Worm (Caenorhabditis elegans): ENCODE measurements around the gene R02F2.4.
A peak's percentile ranks its signal among the peaks of the same experiment; 100 is the strongest.

R02F2.4 gene

ce11 chrIII:5453290-5453689 lies 30.8 kb upstream of the R02F2.4 start, which contains the start of gene F48E8.4:
Gene F48E8.4 (plus strand): TSS chrIII:5453590.
- TF ChIP-seq sea-1 (GFP tag; conservative IDR thresholded peaks at IDR 0.05) (no peak), B0310.2 (tag; optimal IDR thresholded peaks at IDR 0.05) (no peak), ama-1 (optimal IDR thresholded peaks at IDR 0.05) (no peak), tbx-11 (GFP tag; IDR thresholded peaks at IDR 0.05) (no peak), aly-1 (tag; optimal IDR thresholded peaks at IDR 0.05) (no peak), F13C5.2 (tag; optimal IDR thresholded peaks at IDR 0.05) (no peak), flt-1 (GFP tag; IDR thresholded peaks at IDR 0.05) (no peak), ets-7 (tag; optimal IDR thresholded peaks at IDR 0.05) (no peak)

ce11 chrIII:5461079-5461478 lies 23.0 kb upstream of the R02F2.4 start, which contains the start of gene F48E8.3:
Gene F48E8.3 (plus strand): TSS chrIII:5461379.
- TF ChIP-seq ets-7 (tag; optimal IDR thresholded peaks at IDR 0.05): no peak

ce11 chrIII:5464077-5464476 lies 20.0 kb upstream of the R02F2.4 start, which contains the start of gene F48E8.2:
Gene F48E8.2 (plus strand): TSS chrIII:5464377.
- no peak for TF ChIP-seq hnd-1 (tag; optimal IDR thresholded peaks at IDR 0.05)
- no peak for TF ChIP-seq hmg-4 (GFP tag; optimal IDR thresholded peaks at IDR 0.05)
- TF ChIP-seq tra-4 (tag; optimal IDR thresholded peaks at IDR 0.05): no peak
- TF ChIP-seq ama-1 (optimal IDR thresholded peaks at IDR 0.05): no peak
- TF ChIP-seq aly-1 (tag; optimal IDR thresholded peaks at IDR 0.05): no peak
- no peak for TF ChIP-seq ceh-36 (tag; optimal IDR thresholded peaks at IDR 0.05)
- no peak for TF ChIP-seq hmbx-1 (tag; optimal IDR thresholded peaks at IDR 0.05)

DNA sequence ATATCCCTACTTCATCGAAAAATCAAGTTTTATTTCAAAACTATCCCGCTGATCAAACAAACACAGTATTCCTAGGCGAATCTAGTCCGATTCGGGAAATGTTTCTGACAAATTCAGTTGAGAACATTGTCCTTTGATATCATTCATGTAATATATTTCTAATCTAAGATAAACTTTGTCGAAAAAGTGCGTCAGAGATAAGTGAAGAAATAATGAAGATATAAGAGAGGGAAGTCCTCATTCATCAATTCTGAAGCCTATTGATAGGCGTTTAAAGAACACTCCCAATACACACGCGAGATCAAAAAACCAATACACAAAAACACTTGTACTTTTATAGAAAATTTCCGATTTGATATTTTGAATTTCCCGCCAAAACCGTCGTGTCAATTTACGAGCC lies 19.2 kb upstream of the R02F2.4 start:
- no peak for TF ChIP-seq tbx-37 (GFP tag; conservative IDR thresholded peaks at IDR 0.05)
- no peak for TF ChIP-seq hmbx-1 (tag; optimal IDR thresholded peaks at IDR 0.05)
- no peak for TF ChIP-seq ceh-36 (tag; optimal IDR thresholded peaks at IDR 0.05)
- no peak for TF ChIP-seq scrt-1 (GFP tag; IDR thresholded peaks at IDR 0.05)
- TF ChIP-seq pes-1 (GFP tag; IDR thresholded peaks at IDR 0.05): no peak
- TF ChIP-seq hmg-4 (GFP tag; optimal IDR thresholded peaks at IDR 0.05): no peak
- TF ChIP-seq ceh-13 (GFP tag; optimal IDR thresholded peaks at IDR 0.05): no peak
- no peak for TF ChIP-seq tbx-11 (GFP tag; IDR thresholded peaks at IDR 0.05)
- no peak for TF ChIP-seq hnd-1 (tag; optimal IDR thresholded peaks at IDR 0.05)
- TF ChIP-seq sea-1 (GFP tag; conservative IDR thresholded peaks at IDR 0.05): no peak
- no peak for TF ChIP-seq B0310.2 (tag; optimal IDR thresholded peaks at IDR 0.05)
- no peak for TF ChIP-seq F13C5.2 (tag; optimal IDR thresholded peaks at IDR 0.05)
- no peak for TF ChIP-seq aly-1 (tag; optimal IDR thresholded peaks at IDR 0.05)
- no peak for TF ChIP-seq ets-7 (tag; optimal IDR thresholded peaks at IDR 0.05)
- no peak for TF ChIP-seq flt-1 (GFP tag; IDR thresholded peaks at IDR 0.05)
- no peak for TF ChIP-seq ama-1 (optimal IDR thresholded peaks at IDR 0.05)
- no peak for TF ChIP-seq tra-4 (tag; optimal IDR thresholded peaks at IDR 0.05)

ce11 chrIII:5469090-5469489 lies 15.0 kb upstream of the R02F2.4 start:
- no peak for TF ChIP-seq hnd-1 (tag; optimal IDR thresholded peaks at IDR 0.05)
- no peak for TF ChIP-seq tbx-37 (GFP tag; conservative IDR thresholded peaks at IDR 0.05)
- TF ChIP-seq tbx-11 (GFP tag; IDR thresholded peaks at IDR 0.05): no peak
- no peak for TF ChIP-seq sea-1 (GFP tag; conservative IDR thresholded peaks at IDR 0.05)
- TF ChIP-seq pes-1 (GFP tag; IDR thresholded peaks at IDR 0.05): no peak
- no peak for TF ChIP-seq hmg-4 (GFP tag; optimal IDR thresholded peaks at IDR 0.05)
- TF ChIP-seq ceh-36 (tag; optimal IDR thresholded peaks at IDR 0.05): no peak
- TF ChIP-seq ets-7 (tag; optimal IDR thresholded peaks at IDR 0.05): no peak
- no peak for TF ChIP-seq B0310.2 (tag; optimal IDR thresholded peaks at IDR 0.05)
- TF ChIP-seq F13C5.2 (tag; optimal IDR thresholded peaks at IDR 0.05): no peak
- TF ChIP-seq scrt-1 (GFP tag; IDR thresholded peaks at IDR 0.05): no peak
- no peak for TF ChIP-seq tra-4 (tag; optimal IDR thresholded peaks at IDR 0.05)
- TF ChIP-seq aly-1 (tag; optimal IDR thresholded peaks at IDR 0.05): no peak
- no peak for TF ChIP-seq flt-1 (GFP tag; IDR thresholded peaks at IDR 0.05)
- no peak for TF ChIP-seq hmbx-1 (tag; optimal IDR thresholded peaks at IDR 0.05)
- no peak for TF ChIP-seq ceh-13 (GFP tag; optimal IDR thresholded peaks at IDR 0.05)
- TF ChIP-seq ama-1 (optimal IDR thresholded peaks at IDR 0.05): no peak

DNA sequence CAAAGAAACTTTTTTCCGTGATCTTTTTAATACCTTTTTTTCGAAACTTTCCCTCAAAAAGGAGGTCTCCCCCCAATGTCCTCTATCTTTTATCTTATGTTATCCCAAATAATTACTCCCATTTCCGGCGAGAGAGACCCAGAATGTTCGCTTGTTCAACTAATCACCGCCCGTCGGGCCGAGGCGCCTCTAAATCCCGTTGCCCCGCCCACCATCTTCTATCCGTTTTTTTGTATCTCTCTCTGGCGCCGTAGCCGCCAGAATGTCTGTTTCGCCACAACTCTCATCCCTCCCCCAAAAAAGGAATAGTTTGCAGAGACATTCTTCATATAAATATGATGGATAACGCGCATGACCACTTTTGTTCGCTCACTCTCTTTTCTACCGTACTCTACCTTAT lies 11.4 kb upstream of the R02F2.4 start:
- TF ChIP-seq ceh-36 (tag; optimal IDR thresholded peaks at IDR 0.05) (peak; percentile 15), hmg-4 (GFP tag; optimal IDR thresholded peaks at IDR 0.05) (no peak)

ce11 chrIII:5474176-5474575 lies 9.9 kb upstream of the R02F2.4 start, which contains the start of gene lon-1:
Gene lon-1 (plus strand): TSS chrIII:5474476.
- no peak for TF ChIP-seq tra-4 (tag; optimal IDR thresholded peaks at IDR 0.05)
- TF ChIP-seq ceh-13 (GFP tag; optimal IDR thresholded peaks at IDR 0.05): no peak
- TF ChIP-seq hnd-1 (tag; optimal IDR thresholded peaks at IDR 0.05): no peak
- TF ChIP-seq flt-1 (GFP tag; IDR thresholded peaks at IDR 0.05): no peak
- TF ChIP-seq F13C5.2 (tag; optimal IDR thresholded peaks at IDR 0.05): no peak
- no peak for TF ChIP-seq tbx-37 (GFP tag; conservative IDR thresholded peaks at IDR 0.05)
- no peak for TF ChIP-seq ets-7 (tag; optimal IDR thresholded peaks at IDR 0.05)
- no peak for TF ChIP-seq ama-1 (optimal IDR thresholded peaks at IDR 0.05)
- no peak for TF ChIP-seq tbx-11 (GFP tag; IDR thresholded peaks at IDR 0.05)

DNA sequence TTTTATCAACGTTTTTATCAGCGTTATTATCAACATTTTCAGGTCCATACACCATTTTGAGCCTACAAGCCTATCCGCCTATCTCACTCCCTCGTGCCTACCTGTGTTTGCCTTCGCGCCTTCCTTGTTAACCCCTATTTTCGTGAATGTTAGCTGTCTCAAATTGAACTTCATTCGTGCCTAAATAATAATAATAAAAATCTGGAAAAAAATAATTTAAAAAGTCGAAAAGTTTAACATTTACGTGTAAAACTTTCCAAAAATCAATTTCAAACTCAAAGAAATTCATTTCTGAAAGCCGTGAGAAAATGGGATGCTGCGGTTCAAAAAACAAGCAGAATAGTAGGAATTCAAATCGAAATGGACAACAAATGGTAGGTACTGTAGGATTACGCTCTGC lies 6.1 kb upstream of the R02F2.4 start, which contains the start of gene R02F2.10:
R02F2.10 (plus strand) TSS at position 301 of the 400 bp plus-strand sequence.
- TF ChIP-seq ets-7 (tag; optimal IDR thresholded peaks at IDR 0.05): no peak
- TF ChIP-seq hmbx-1 (tag; optimal IDR thresholded peaks at IDR 0.05): no peak
- TF ChIP-seq scrt-1 (GFP tag; IDR thresholded peaks at IDR 0.05): no peak
- TF ChIP-seq tbx-37 (GFP tag; conservative IDR thresholded peaks at IDR 0.05): no peak
- TF ChIP-seq hmg-4 (GFP tag; optimal IDR thresholded peaks at IDR 0.05): no peak
- TF ChIP-seq aly-1 (tag; optimal IDR thresholded peaks at IDR 0.05): no peak
- no peak for TF ChIP-seq pes-1 (GFP tag; IDR thresholded peaks at IDR 0.05)
- TF ChIP-seq hnd-1 (tag; optimal IDR thresholded peaks at IDR 0.05): no peak
- no peak for TF ChIP-seq F13C5.2 (tag; optimal IDR thresholded peaks at IDR 0.05)
- TF ChIP-seq ama-1 (optimal IDR thresholded peaks at IDR 0.05): no peak
- no peak for TF ChIP-seq sea-1 (GFP tag; conservative IDR thresholded peaks at IDR 0.05)
- no peak for TF ChIP-seq B0310.2 (tag; optimal IDR thresholded peaks at IDR 0.05)
- no peak for TF ChIP-seq ceh-13 (GFP tag; optimal IDR thresholded peaks at IDR 0.05)
- TF ChIP-seq tbx-11 (GFP tag; IDR thresholded peaks at IDR 0.05): no peak
- no peak for TF ChIP-seq ceh-36 (tag; optimal IDR thresholded peaks at IDR 0.05)
- TF ChIP-seq flt-1 (GFP tag; IDR thresholded peaks at IDR 0.05): no peak
- TF ChIP-seq tra-4 (tag; optimal IDR thresholded peaks at IDR 0.05): no peak
